Worm (Caenorhabditis elegans) whole organism, mixed stage, embryonic: ENCODE measurements around the gene cua-1.

Experiments used
- blmp-1 ChIP-seq: fragments of 150-350 bp; optimal IDR thresholded peaks from 2 replicates; lab custom pipeline; 2014; ENCODE audit warnings: missing biosample characterization, missing genetic modification characterization
- ces-1 ChIP-seq: fragments of 150-350 bp; optimal IDR thresholded peaks from 2 replicates; lab custom pipeline; 2014; ENCODE audit warnings: missing biosample characterization, missing genetic modification reagents, missing genetic modification characterization
- nhr-237 ChIP-seq: fragments of 150-350 bp; optimal IDR thresholded peaks from 2 replicates; lab custom pipeline; 2014; ENCODE audit warnings: missing biosample characterization, missing genetic modification characterization
- nhr-28 ChIP-seq: fragments of 150-350 bp; optimal IDR thresholded peaks from 2 replicates; lab custom pipeline; 2014; ENCODE audit warnings: missing biosample characterization, missing genetic modification characterization
- nhr-76 ChIP-seq: sonication (generic microtip); optimal IDR thresholded peaks from 2 replicates; lab custom pipeline; 2017; ENCODE audit warnings: missing biosample characterization, missing genetic modification characterization

DNA sequence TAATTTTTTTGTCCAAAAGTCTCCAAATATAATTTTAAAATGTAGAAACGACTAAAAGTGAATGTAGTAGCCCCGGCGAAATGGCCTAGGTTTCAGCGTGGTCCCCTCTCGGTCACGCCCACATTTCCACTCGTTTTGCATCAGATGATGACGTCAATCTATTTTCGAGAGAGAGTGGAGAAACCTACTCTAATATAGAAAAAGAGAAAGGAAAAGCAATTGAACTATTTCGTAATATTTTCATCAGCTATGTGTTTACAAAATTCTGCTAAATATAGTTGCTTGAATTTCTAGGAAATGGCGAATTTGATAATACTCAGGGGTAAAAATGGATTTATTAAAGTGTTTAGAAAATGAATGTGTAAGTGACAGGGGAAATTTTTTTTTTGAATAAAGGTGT, 709 bp upstream of the cua-1 start:
- TF ChIP-seq blmp-1 (tag; lab: Kevin White, UChicago) (no peak), nhr-76 (tag; lab: Kevin White, UChicago) (no peak), nhr-237 (tag; lab: Kevin White, UChicago) (no peak), ces-1 (GFP tag; lab: Kevin White, UChicago) (peak; percentile 26), nhr-28 (no peak)
